Fruit fly (Drosophila melanogaster) whole organism, embryonic: ENCODE data around the gene CG14419.
A peak's percentile ranks its signal among the peaks of the same experiment; 100 is the strongest.

ENCODE experiments used
- Bgb ChIP-seq: fragments of 200-800 bp; sonication (Bioruptor generic); IDR thresholded peaks from 2 replicates; pipeline ENCODE4 v1.3.6; 2022; ENCODE audit warnings: missing biosample characterization, missing genetic modification characterization; ENCODE audit not compliant: partially characterized antibody
- C15 ChIP-seq: fragments of 200-800 bp; sonication (Bioruptor generic); IDR thresholded peaks from 3 replicates; pipeline ENCODE4 v1.3.6; 2022; ENCODE audit warnings: missing biosample characterization, missing genetic modification characterization
- CG11560 ChIP-seq: fragments of 200-800 bp; sonication (Bioruptor generic); IDR thresholded peaks from 3 replicates; pipeline ENCODE4 v1.3.6; 2022; ENCODE audit warnings: missing biosample characterization, missing genetic modification characterization
- CG11696 ChIP-seq: fragments of 200-800 bp; sonication (Bioruptor generic); IDR thresholded peaks from 2 replicates; pipeline ENCODE4 v1.3.6; 2022; ENCODE audit warnings: missing biosample characterization, missing genetic modification characterization
- CG12071 ChIP-seq: fragments of 200-800 bp; sonication (Bioruptor generic); optimal IDR thresholded peaks from 3 replicates; lab custom pipeline; 2018; ENCODE audit warnings: missing biosample characterization, mild to moderate bottlenecking, missing genetic modification characterization
- CG13296 ChIP-seq: fragments of 200-800 bp; sonication (Bioruptor generic); optimal IDR thresholded peaks from 3 replicates; lab custom pipeline; 2018; ENCODE audit warnings: missing biosample characterization, mild to moderate bottlenecking, missing genetic modification characterization
- CG14710 ChIP-seq: fragments of 200-800 bp; sonication (Bioruptor generic); optimal IDR thresholded peaks from 3 replicates; lab custom pipeline; 2019; ENCODE audit warnings: missing biosample characterization, mild to moderate bottlenecking, missing genetic modification characterization, moderate library complexity
- CG17912 ChIP-seq: fragments of 200-800 bp; sonication (Bioruptor generic); optimal IDR thresholded peaks from 2 replicates; lab custom pipeline; 2018; ENCODE audit warnings: missing biosample characterization, mild to moderate bottlenecking, missing genetic modification characterization
- CG18262 ChIP-seq: fragments of 200-800 bp; optimal IDR thresholded peaks from 3 replicates; lab custom pipeline; 2019; ENCODE audit warnings: missing biosample characterization, mild to moderate bottlenecking, missing genetic modification characterization, moderate library complexity
- CG18764 ChIP-seq: fragments of 200-800 bp; sonication (Bioruptor generic); optimal IDR thresholded peaks from 3 replicates; lab custom pipeline; 2016; ENCODE audit warnings: missing biosample characterization, missing genetic modification characterization
- CG2116 ChIP-seq: fragments of 200-800 bp; sonication (Bioruptor generic); optimal IDR thresholded peaks from 3 replicates; lab custom pipeline; 2018; ENCODE audit warnings: missing biosample characterization, mild to moderate bottlenecking, missing genetic modification characterization
- CG2199 ChIP-seq: fragments of 200-800 bp; sonication (Bioruptor generic); IDR thresholded peaks from 3 replicates; pipeline ENCODE4 v1.3.6; 2022; ENCODE audit warnings: missing biosample characterization, missing genetic modification characterization
- CG34224 ChIP-seq: fragments of 200-800 bp; sonication (Bioruptor generic); IDR thresholded peaks from 3 replicates; pipeline ENCODE4 v1.3.6; 2022; ENCODE audit warnings: missing biosample characterization, missing genetic modification characterization; ENCODE audit not compliant: partially characterized antibody
- CG4282 ChIP-seq: fragments of 200-800 bp; sonication (Bioruptor generic); optimal IDR thresholded peaks from 2 replicates; lab custom pipeline; 2016; ENCODE audit warnings: missing biosample characterization, missing genetic modification characterization
- CG43689 ChIP-seq: fragments of 200-800 bp; sonication (Bioruptor generic); IDR thresholded peaks from 2 replicates; pipeline ENCODE4 v1.3.6; 2022; ENCODE audit warnings: missing biosample characterization, missing genetic modification characterization
- CG7357 ChIP-seq: fragments of 200-800 bp; sonication (Bioruptor generic); IDR thresholded peaks from 3 replicates; pipeline ENCODE4 v1.3.6; 2022; ENCODE audit warnings: missing biosample characterization, missing genetic modification characterization
- CG7928 ChIP-seq: fragments of 200-800 bp; sonication (Bioruptor generic); optimal IDR thresholded peaks from 2 replicates; lab custom pipeline; 2017; ENCODE audit warnings: missing biosample characterization, mild to moderate bottlenecking, missing genetic modification characterization
- CG8924 ChIP-seq: fragments of 200-800 bp; optimal IDR thresholded peaks from 3 replicates; lab custom pipeline; 2019; ENCODE audit warnings: missing biosample characterization, mild to moderate bottlenecking, missing genetic modification characterization, moderate library complexity
- CoRest ChIP-seq: fragments of 200-800 bp; sonication (Bioruptor generic); optimal IDR thresholded peaks from 3 replicates; lab custom pipeline; 2018; ENCODE audit warnings: missing biosample characterization, mild to moderate bottlenecking, missing genetic modification characterization, moderate library complexity
- D19B ChIP-seq: fragments of 200-800 bp; sonication (Bioruptor generic); optimal IDR thresholded peaks from 2 replicates; lab custom pipeline; 2017; ENCODE audit warnings: missing biosample characterization, mild to moderate bottlenecking, missing genetic modification characterization
- Dip2 ChIP-seq: fragments of 200-800 bp; sonication (Bioruptor generic); IDR thresholded peaks from 2 replicates; pipeline ENCODE4 v1.3.6; 2022; ENCODE audit warnings: missing biosample characterization, missing genetic modification characterization
- Dip3 ChIP-seq: fragments of 200-800 bp; sonication (Bioruptor generic); optimal IDR thresholded peaks from 3 replicates; lab custom pipeline; 2016; ENCODE audit warnings: missing biosample characterization, missing genetic modification characterization
- Dp ChIP-seq: fragments of 200-800 bp; sonication (Bioruptor generic); optimal IDR thresholded peaks from 2 replicates; lab custom pipeline; 2018; ENCODE audit warnings: missing biosample characterization, mild to moderate bottlenecking, missing genetic modification characterization, moderate library complexity
- H2.0 ChIP-seq: fragments of 200-800 bp; sonication (Bioruptor generic); IDR thresholded peaks from 2 replicates; pipeline ENCODE4 v1.3.6; 2022; ENCODE audit warnings: missing biosample characterization, missing genetic modification characterization
- HLH54F ChIP-seq: fragments of 200-800 bp; sonication (Bioruptor generic); optimal IDR thresholded peaks from 3 replicates; lab custom pipeline; 2016; ENCODE audit warnings: missing biosample characterization, missing genetic modification characterization
- Hand ChIP-seq: fragments of 200-800 bp; sonication (Bioruptor generic); optimal IDR thresholded peaks from 2 replicates; lab custom pipeline; 2017; ENCODE audit warnings: mild to moderate bottlenecking, missing biosample characterization, missing genetic modification reagents, missing genetic modification characterization
- Hey ChIP-seq: fragments of 200-800 bp; sonication (Bioruptor generic); optimal IDR thresholded peaks from 3 replicates; lab custom pipeline; 2018; ENCODE audit warnings: missing biosample characterization, mild to moderate bottlenecking, missing genetic modification characterization
- NC2β ChIP-seq: fragments of 200-800 bp; sonication (Bioruptor generic); optimal IDR thresholded peaks from 2 replicates; lab custom pipeline; 2016; ENCODE audit warnings: missing biosample characterization, missing genetic modification characterization
- Neu2 ChIP-seq: fragments of 200-800 bp; sonication (Bioruptor generic); optimal IDR thresholded peaks from 3 replicates; lab custom pipeline; 2016; ENCODE audit warnings: missing biosample characterization, missing genetic modification characterization, borderline replicate concordance
- Nf-YB ChIP-seq: fragments of 200-800 bp; sonication (Bioruptor generic); optimal IDR thresholded peaks from 3 replicates; lab custom pipeline; 2019; ENCODE audit warnings: missing biosample characterization, mild to moderate bottlenecking, missing genetic modification characterization, moderate library complexity
- Sry-β ChIP-seq: fragments of 200-800 bp; sonication (Bioruptor generic); optimal IDR thresholded peaks from 2 replicates; lab custom pipeline; 2018; ENCODE audit warnings: missing biosample characterization, mild to moderate bottlenecking, missing genetic modification characterization, moderate library complexity
- TFAM ChIP-seq: fragments of 200-800 bp; sonication (Bioruptor generic); optimal IDR thresholded peaks from 2 replicates; lab custom pipeline; 2017; ENCODE audit warnings: missing biosample characterization, missing genetic modification characterization, inconsistent platforms
- ac ChIP-seq: fragments of 200-800 bp; sonication (Bioruptor generic); optimal IDR thresholded peaks from 3 replicates; lab custom pipeline; 2017; ENCODE audit warnings: missing biosample characterization, mild to moderate bottlenecking, missing genetic modification characterization
- cas ChIP-seq: fragments of 200-800 bp; sonication (Bioruptor generic); IDR thresholded peaks from 2 replicates; pipeline ENCODE4 v1.3.6; 2022; ENCODE audit warnings: missing biosample characterization, missing genetic modification characterization
- corto ChIP-seq: fragments of 200-800 bp; sonication (Bioruptor generic); optimal IDR thresholded peaks from 2 replicates; lab custom pipeline; 2016; ENCODE audit warnings: missing biosample characterization, mild to moderate bottlenecking, missing genetic modification characterization, moderate library complexity
- dmrt11E ChIP-seq: fragments of 200-800 bp; sonication (Bioruptor generic); optimal IDR thresholded peaks from 3 replicates; lab custom pipeline; 2018; ENCODE audit warnings: missing biosample characterization, mild to moderate bottlenecking, missing genetic modification characterization, moderate library complexity
- gcm2 ChIP-seq: fragments of 200-800 bp; sonication (Bioruptor generic); optimal IDR thresholded peaks from 2 replicates; lab custom pipeline; 2016; ENCODE audit warnings: missing biosample characterization, missing genetic modification characterization
- grn ChIP-seq: fragments of 200-800 bp; sonication (Bioruptor generic); optimal IDR thresholded peaks from 3 replicates; lab custom pipeline; 2017; ENCODE audit warnings: missing biosample characterization, missing genetic modification characterization
- ham ChIP-seq: fragments of 200-800 bp; sonication (Bioruptor generic); IDR thresholded peaks from 2 replicates; pipeline ENCODE4 v1.3.6; 2022; ENCODE audit warnings: missing biosample characterization, missing genetic modification characterization
- jing ChIP-seq: fragments of 200-800 bp; sonication (Bioruptor generic); optimal IDR thresholded peaks from 2 replicates; lab custom pipeline; 2018; ENCODE audit warnings: missing biosample characterization, mild to moderate bottlenecking, missing genetic modification characterization
- pho ChIP-seq: fragments of 200-800 bp; sonication (Bioruptor generic); optimal IDR thresholded peaks from 2 replicates; lab custom pipeline; 2016; ENCODE audit warnings: missing biosample characterization, missing genetic modification characterization
- pros ChIP-seq: fragments of 200-800 bp; sonication (Bioruptor generic); optimal IDR thresholded peaks from 3 replicates; lab custom pipeline; 2019; ENCODE audit warnings: missing biosample characterization, mild to moderate bottlenecking, missing genetic modification characterization, moderate library complexity
- pzg ChIP-seq: fragments of 200-800 bp; sonication (Bioruptor generic); optimal IDR thresholded peaks from 3 replicates; lab custom pipeline; 2018; ENCODE audit warnings: missing biosample characterization, mild to moderate bottlenecking, missing genetic modification characterization, moderate library complexity
- rib ChIP-seq: fragments of 200-800 bp; sonication (Bioruptor generic); IDR thresholded peaks from 2 replicates; pipeline ENCODE4 v1.3.6; 2022; ENCODE audit warnings: missing biosample characterization, missing genetic modification characterization
- shn ChIP-seq: fragments of 200-800 bp; sonication (Bioruptor generic); optimal IDR thresholded peaks from 3 replicates; lab custom pipeline; 2016; ENCODE audit warnings: missing biosample characterization, missing genetic modification characterization
- so ChIP-seq: fragments of 200-800 bp; sonication (Bioruptor generic); IDR thresholded peaks from 3 replicates; pipeline ENCODE4 v1.3.6; 2022; ENCODE audit warnings: missing biosample characterization, missing genetic modification characterization
- tgo ChIP-seq: fragments of 200-800 bp; sonication (Bioruptor generic); IDR thresholded peaks from 3 replicates; pipeline ENCODE4 v1.3.6; 2022; ENCODE audit warnings: missing biosample characterization, missing genetic modification characterization
- toy ChIP-seq: fragments of 200-800 bp; sonication (Bioruptor generic); IDR thresholded peaks from 2 replicates; pipeline ENCODE4 v1.3.6; 2022; ENCODE audit warnings: missing biosample characterization, missing genetic modification characterization
- tx ChIP-seq: fragments of 200-800 bp; sonication (Bioruptor generic); optimal IDR thresholded peaks from 2 replicates; lab custom pipeline; 2016; ENCODE audit warnings: missing biosample characterization, missing genetic modification characterization
- usp ChIP-seq: fragments of >200 bp; optimal IDR thresholded peaks from 2 replicates; lab custom pipeline; 2017; ENCODE audit warnings: missing biosample characterization, missing genetic modification characterization
- z ChIP-seq: fragments of 200-800 bp; sonication (Bioruptor generic); IDR thresholded peaks from 3 replicates; pipeline ENCODE4 v1.3.6; 2022; ENCODE audit warnings: missing biosample characterization, missing genetic modification characterization
- zfh2 ChIP-seq: fragments of 200-800 bp; sonication (Bioruptor generic); optimal IDR thresholded peaks from 2 replicates; lab custom pipeline; 2016; ENCODE audit warnings: missing biosample characterization, missing genetic modification characterization

Gene CG14419

DNA sequence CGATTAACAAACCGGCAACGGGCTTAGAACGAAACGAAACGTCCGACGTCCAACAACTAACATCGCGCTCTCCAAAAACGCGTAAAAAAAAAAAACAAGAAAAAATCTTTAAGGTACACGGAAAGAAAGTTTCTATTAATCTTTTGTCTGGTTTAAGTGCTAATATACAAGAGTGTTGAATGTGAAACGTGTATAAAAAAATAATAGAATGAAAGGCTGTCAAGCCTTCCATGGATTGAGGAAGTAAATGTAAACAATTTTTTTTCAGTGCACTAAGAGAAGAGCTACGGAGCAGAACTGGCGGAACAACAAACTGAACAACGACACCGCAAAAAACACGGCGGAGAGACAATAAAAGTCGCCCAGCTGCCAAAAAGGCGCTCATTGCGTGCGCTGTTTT lies 34.0 kb upstream of the CG14419 start, which contains the start of gene CG3588 (continued):
- TF ChIP-seq Dp (GFP tag; lab: Kevin White, UChicago): no peak
- no peak for TF ChIP-seq CG17912
- TF ChIP-seq ham (GFP tag; lab: Robert Waterston, UW): no peak
- peak; percentile 63 for TF ChIP-seq D19B (GFP tag; lab: Kevin White, UChicago)
- TF ChIP-seq jing (GFP tag; lab: Kevin White, UChicago): peak; percentile 1
- TF ChIP-seq HLH54F (GFP tag; lab: Kevin White, UChicago): peak; percentile 74
- no peak for TF ChIP-seq pros (GFP tag; lab: Kevin White, UChicago)
- no peak for TF ChIP-seq pzg (GFP tag; lab: Kevin White, UChicago)
- peak; percentile 34 for TF ChIP-seq NC2β (GFP tag; lab: Kevin White, UChicago)
- no peak for TF ChIP-seq Neu2 (GFP tag; lab: Kevin White, UChicago)
- peak; percentile 2 for TF ChIP-seq gcm2
- peak; percentile 77 for TF ChIP-seq zfh2
- peak; percentile 54 for TF ChIP-seq tx (GFP tag; lab: Kevin White, UChicago)
- no peak for TF ChIP-seq TFAM
- TF ChIP-seq CG34224: no peak
- peak; percentile 82 for TF ChIP-seq pho (GFP tag; lab: Kevin White, UChicago)
- TF ChIP-seq CG11560 (tag; lab: Robert Waterston, UW): peak; percentile 57; the same call in 1 of the 3 replicates
- TF ChIP-seq Hey (tag; lab: Kevin White, UChicago): no peak
- TF ChIP-seq dmrt11E: no peak
- peak; percentile 52 for TF ChIP-seq CG11696 (GFP tag; lab: Robert Waterston, UW)
- peak; percentile 84 for TF ChIP-seq rib (GFP tag; lab: Robert Waterston, UW)
- TF ChIP-seq z (GFP tag; lab: Robert Waterston, UW): no peak
- TF ChIP-seq usp (GFP tag; lab: Kevin White, UChicago): no peak
- peak; percentile 32 for TF ChIP-seq CG14710 (tag; lab: Kevin White, UChicago)
- no peak for TF ChIP-seq so (GFP tag; lab: Robert Waterston, UW)
- TF ChIP-seq CoRest (tag; lab: Kevin White, UChicago): peak; percentile 73
- peak; percentile 54 for TF ChIP-seq CG12071 (GFP tag; lab: Kevin White, UChicago)
- peak; percentile 4 for TF ChIP-seq Nf-YB (GFP tag; lab: Kevin White, UChicago)
- peak; percentile 49 for TF ChIP-seq CG8924
- TF ChIP-seq corto (GFP tag; lab: Kevin White, UChicago): no peak
- TF ChIP-seq CG18262 (tag; lab: Kevin White, UChicago): peak; percentile 34
- TF ChIP-seq Hand (GFP tag; lab: Kevin White, UChicago): peak; percentile 29
- TF ChIP-seq CG2199: no peak
- 0 out of 2 replicates have a peak, but pooled peaks have one; percentile 46 for TF ChIP-seq toy (GFP tag; lab: Robert Waterston, UW)
- TF ChIP-seq CG7357: 0 out of 3 replicates have a peak, but pooled peaks have one; percentile 50
- peak; percentile 59; the same call in 2 of the 3 replicates for TF ChIP-seq C15 (GFP tag; lab: Robert Waterston, UW)
- peak; percentile 22 for TF ChIP-seq shn
- peak; percentile 81 for TF ChIP-seq cas (GFP tag; lab: Robert Waterston, UW)
- TF ChIP-seq CG7928 (GFP tag; lab: Kevin White, UChicago): no peak
- TF ChIP-seq grn: no peak
- TF ChIP-seq CG13296 (GFP tag; lab: Kevin White, UChicago): peak; percentile 75
- TF ChIP-seq CG43689 (GFP tag; lab: Robert Waterston, UW): no peak
- TF ChIP-seq CG4282 (GFP tag; lab: Kevin White, UChicago): peak; percentile 6
- peak; percentile 80 for TF ChIP-seq tgo (GFP tag; lab: Robert Waterston, UW)
- no peak for TF ChIP-seq Sry-β
- no peak for TF ChIP-seq Dip2 (GFP tag; lab: Robert Waterston, UW)
- peak; percentile 81 for TF ChIP-seq H2.0 (GFP tag; lab: Robert Waterston, UW)
- peak; percentile 18 for TF ChIP-seq CG18764 (GFP tag; lab: Kevin White, UChicago)
- TF ChIP-seq CG2116: peak; percentile 20
- TF ChIP-seq Bgb (GFP tag; lab: Robert Waterston, UW): no peak
- TF ChIP-seq ac (GFP tag; lab: Kevin White, UChicago): no peak
- peak; percentile 59 for TF ChIP-seq Dip3
